Fruit fly (Drosophila melanogaster): ENCODE measurements around the gene CG5139.

CG5139 gene

DNA sequence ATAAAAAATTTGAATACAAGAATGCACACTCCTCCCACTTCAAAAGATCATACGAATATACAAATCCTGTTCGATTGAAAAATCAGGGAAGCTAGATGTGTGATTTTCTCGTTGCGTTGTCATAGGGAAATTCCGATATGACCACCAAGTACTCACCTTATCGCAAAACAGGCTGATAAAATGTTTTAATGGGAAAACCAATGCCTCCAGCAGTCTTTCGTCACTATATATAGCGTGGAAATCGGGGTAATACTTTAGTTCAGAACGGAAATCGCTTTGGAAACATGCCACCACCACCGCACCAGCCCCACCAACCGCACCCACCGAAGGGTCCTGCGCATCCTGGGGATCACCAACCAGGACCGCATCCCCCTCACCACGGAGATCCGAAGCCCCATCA, at the start of gene CG5139, which contains the start of gene CG43348:
Gene CG5139, minus strand, starts transcription at position 101 of the 400 bp plus-strand sequence.
Gene CG43348, plus strand, starts transcription at position 247 of the 400 bp plus-strand sequence.
- TF ChIP-seq tai (GFP tag; optimal IDR thresholded peaks at IDR 0.05) (no peak), fru (GFP tag; optimal IDR thresholded peaks at IDR 0.05) (no peak), CG32264 (GFP tag; optimal IDR thresholded peaks at IDR 0.05) (no peak), Vsx2 (GFP tag; optimal IDR thresholded peaks at IDR 0.05; ENCODE audit: partially characterized antibody) (no peak), h (GFP tag; optimal IDR thresholded peaks at IDR 0.05) (no peak), Dif (GFP tag; optimal IDR thresholded peaks at IDR 0.05; ENCODE audit: partially characterized antibody) (no peak), jim (GFP tag; optimal IDR thresholded peaks at IDR 0.05) (no peak), Hnf4 (GFP tag; optimal IDR thresholded peaks at IDR 0.05) (no peak), br (GFP tag; optimal IDR thresholded peaks at IDR 0.05) (no peak), Rel (GFP tag; optimal IDR thresholded peaks at IDR 0.05) (no peak), Rel (tag; optimal IDR thresholded peaks at IDR 0.05) (no peak), CG9705 (GFP tag; optimal IDR thresholded peaks at IDR 0.05) (no peak), Myc (optimal IDR thresholded peaks at IDR 0.05) (no peak), Hr83 (GFP tag; optimal IDR thresholded peaks at IDR 0.05; ENCODE audit: poor library complexity, severe bottlenecking) (no peak), HLH106 (tag; optimal IDR thresholded peaks at IDR 0.05) (no peak), OdsH (GFP tag; optimal IDR thresholded peaks at IDR 0.05) (no peak), Dfd (GFP tag; optimal IDR thresholded peaks at IDR 0.05) (no peak), Jra (GFP tag; optimal IDR thresholded peaks at IDR 0.05) (no peak), Hr78 (GFP tag; optimal IDR thresholded peaks at IDR 0.05) (no peak)

DNA sequence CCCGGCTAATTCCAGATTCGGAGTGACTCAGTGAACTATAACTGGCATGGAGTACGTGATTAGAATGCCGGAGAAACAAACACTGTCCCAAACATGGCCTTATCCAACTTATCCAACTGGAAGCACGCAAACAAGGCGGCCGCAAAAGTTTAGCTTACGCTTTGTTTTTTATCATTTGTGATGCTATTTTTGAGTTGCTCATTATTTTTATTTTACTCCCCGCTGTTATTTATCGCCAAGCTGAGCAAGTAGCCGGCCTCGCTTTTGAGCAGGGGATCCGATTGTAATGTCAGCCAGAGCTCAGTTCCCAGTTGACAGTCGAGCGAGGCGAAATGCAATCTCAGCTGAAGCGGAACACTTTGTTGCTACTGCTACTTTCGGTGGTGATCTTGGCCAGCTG, 40.7 kb upstream of the CG5139 start, which contains the start of gene CG5397:
Gene CG5397, plus strand, starts transcription at position 301 of the 400 bp plus-strand sequence.
- no peak for TF ChIP-seq CG32264 (GFP tag; optimal IDR thresholded peaks at IDR 0.05)
- TF ChIP-seq CG9705 (GFP tag; optimal IDR thresholded peaks at IDR 0.05): no peak
- no peak for TF ChIP-seq Rel (GFP tag; optimal IDR thresholded peaks at IDR 0.05)
- no peak for TF ChIP-seq Rel (tag; optimal IDR thresholded peaks at IDR 0.05)
- TF ChIP-seq CrebA (GFP tag; optimal IDR thresholded peaks at IDR 0.05; ENCODE audit: borderline replicate concordance): no peak
- TF ChIP-seq sage (GFP tag; optimal IDR thresholded peaks at IDR 0.05): no peak
- TF ChIP-seq tai (GFP tag; optimal IDR thresholded peaks at IDR 0.05): no peak
- TF ChIP-seq HLH106 (tag; optimal IDR thresholded peaks at IDR 0.05): no peak

DNA sequence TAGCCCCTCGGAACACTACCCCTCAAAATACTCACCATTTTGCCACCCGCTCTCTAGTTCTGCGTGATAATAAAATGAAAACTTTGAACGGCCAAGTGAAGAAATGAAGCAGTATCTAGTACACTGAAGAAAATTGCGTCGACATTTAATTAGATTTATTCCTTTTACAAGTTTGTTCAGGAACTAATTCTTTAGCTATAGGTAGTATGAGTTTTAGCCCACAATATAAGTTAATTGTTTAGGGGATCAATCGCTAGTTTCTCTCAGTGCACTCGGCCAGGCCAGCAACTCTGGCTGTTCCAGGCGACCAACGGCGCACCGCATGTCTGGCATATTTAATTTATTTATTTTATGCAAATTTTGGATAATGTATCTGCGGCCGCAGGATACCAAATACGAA, 31.6 kb upstream of the CG5139 start:
- TF ChIP-seq br (GFP tag; optimal IDR thresholded peaks at IDR 0.05) (no peak), usp (GFP tag; optimal IDR thresholded peaks at IDR 0.05) (no peak), lola (GFP tag; optimal IDR thresholded peaks at IDR 0.05) (no peak), Abd-B (GFP tag; optimal IDR thresholded peaks at IDR 0.05) (no peak), OdsH (GFP tag; optimal IDR thresholded peaks at IDR 0.05) (no peak), rgr (GFP tag; optimal IDR thresholded peaks at IDR 0.05) (no peak), psq (GFP tag; optimal IDR thresholded peaks at IDR 0.05) (no peak), Dif (GFP tag; optimal IDR thresholded peaks at IDR 0.05; ENCODE audit: partially characterized antibody) (no peak), Vsx2 (GFP tag; optimal IDR thresholded peaks at IDR 0.05; ENCODE audit: partially characterized antibody) (no peak), fru (GFP tag; optimal IDR thresholded peaks at IDR 0.05) (no peak), h (GFP tag; optimal IDR thresholded peaks at IDR 0.05) (no peak), dsf (GFP tag; optimal IDR thresholded peaks at IDR 0.05; ENCODE audit: borderline replicate concordance) (no peak), CG9705 (GFP tag; optimal IDR thresholded peaks at IDR 0.05) (no peak), CrebA (GFP tag; optimal IDR thresholded peaks at IDR 0.05; ENCODE audit: borderline replicate concordance) (no peak), brk (GFP tag; optimal IDR thresholded peaks at IDR 0.05) (no peak), jim (GFP tag; optimal IDR thresholded peaks at IDR 0.05) (no peak), CG32264 (GFP tag; optimal IDR thresholded peaks at IDR 0.05) (no peak), Hr78 (GFP tag; optimal IDR thresholded peaks at IDR 0.05) (no peak), Sp1 (GFP tag; optimal IDR thresholded peaks at IDR 0.05) (no peak)

DNA sequence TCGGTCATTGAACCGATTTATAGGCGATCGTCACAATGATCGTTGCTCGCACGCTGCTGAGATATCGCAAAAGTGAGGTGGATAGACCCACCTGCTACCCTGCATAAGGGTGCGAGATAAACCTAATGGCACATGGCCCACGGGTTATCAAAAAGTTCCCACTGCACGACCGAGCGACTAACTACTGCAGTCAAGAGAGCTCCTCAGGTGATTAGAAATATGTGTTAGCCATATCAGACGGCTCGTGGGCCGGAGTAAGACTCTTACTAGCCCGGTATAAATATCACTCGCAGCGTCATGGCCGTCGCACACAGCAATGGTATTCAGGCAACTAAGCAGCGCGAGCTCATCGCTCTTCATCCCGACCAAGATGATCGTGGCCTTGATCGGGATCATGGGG, 19.9 kb upstream of the CG5139 start, which contains the start of gene CG42329:
Gene CG42329, plus strand, starts transcription at position 301 of the 400 bp plus-strand sequence.
- no peak for TF ChIP-seq Sp1 (GFP tag; optimal IDR thresholded peaks at IDR 0.05)
- TF ChIP-seq dl (GFP tag; optimal IDR thresholded peaks at IDR 0.05; ENCODE audit: insufficient read depth in 1 of 2, partially characterized antibody in 2 of 2): no peak
- TF ChIP-seq CG32264 (GFP tag; optimal IDR thresholded peaks at IDR 0.05): no peak
- no peak for TF ChIP-seq Myc (optimal IDR thresholded peaks at IDR 0.05)
- no peak for TF ChIP-seq tai (GFP tag; optimal IDR thresholded peaks at IDR 0.05)

DNA sequence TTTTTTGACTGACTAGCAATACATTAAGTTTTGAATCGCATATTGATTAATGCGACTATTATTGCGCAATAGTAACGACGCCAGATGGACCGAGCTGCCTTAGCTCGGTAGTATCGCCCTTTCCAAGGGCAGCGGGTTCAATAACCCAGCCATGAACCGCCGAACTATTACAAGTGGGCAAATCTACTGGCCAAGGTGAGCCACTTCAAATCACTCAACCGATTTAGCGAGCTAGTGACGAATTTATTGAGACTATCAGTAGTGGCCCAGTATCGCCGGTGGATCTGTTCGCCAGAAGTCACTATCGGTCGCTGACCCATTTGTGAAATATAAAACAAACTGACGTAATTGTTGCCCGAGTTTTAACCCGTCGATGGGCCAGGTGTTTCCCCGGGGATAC, 19.4 kb upstream of the CG5139 start:
- TF ChIP-seq N (GFP tag; optimal IDR thresholded peaks at IDR 0.05) (no peak), Hr78 (GFP tag; optimal IDR thresholded peaks at IDR 0.05) (no peak), foxo (GFP tag; optimal IDR thresholded peaks at IDR 0.05) (no peak), lola (GFP tag; optimal IDR thresholded peaks at IDR 0.05) (no peak), rgr (GFP tag; optimal IDR thresholded peaks at IDR 0.05) (no peak), dl (GFP tag; optimal IDR thresholded peaks at IDR 0.05; ENCODE audit: insufficient read depth in 1 of 2, partially characterized antibody in 2 of 2) (no peak)

Measured in whole organism, wandering third instar larva.